Worm (Caenorhabditis elegans) whole organism, mixed stage, embryonic: ENCODE data around the gene lig-4.

Experiments
- blmp-1 ChIP-seq: fragments of 150-350 bp; optimal IDR thresholded peaks from 2 replicates; lab custom pipeline; 2014; ENCODE audit warnings: missing biosample characterization, missing genetic modification characterization
- ceh-83 ChIP-seq: fragments of 200-800 bp; sonication (Bioruptor generic); optimal IDR thresholded peaks from 2 replicates; lab custom pipeline; 2018; ENCODE audit warnings: mild to moderate bottlenecking, missing genetic modification characterization, missing compliant biosample characterization
- elt-3 ChIP-seq: fragments of 150-350 bp; optimal IDR thresholded peaks from 2 replicates; lab custom pipeline; 2014; ENCODE audit warnings: missing biosample characterization, missing genetic modification characterization
- lsy-2 ChIP-seq: fragments of 150-350 bp; optimal IDR thresholded peaks from 2 replicates; lab custom pipeline; 2014; ENCODE audit warnings: missing biosample characterization, missing genetic modification characterization
- nhr-12 ChIP-seq: fragments of 150-350 bp; optimal IDR thresholded peaks from 2 replicates; lab custom pipeline; 2014; ENCODE audit warnings: missing biosample characterization, missing genetic modification characterization
- nhr-237 ChIP-seq: fragments of 150-350 bp; optimal IDR thresholded peaks from 2 replicates; lab custom pipeline; 2014; ENCODE audit warnings: missing biosample characterization, missing genetic modification characterization
- nhr-76 ChIP-seq: sonication (generic microtip); optimal IDR thresholded peaks from 2 replicates; lab custom pipeline; 2017; ENCODE audit warnings: missing biosample characterization, missing genetic modification characterization
- sem-2 ChIP-seq: fragments of 200-800 bp; sonication (Bioruptor generic); optimal IDR thresholded peaks from 2 replicates; lab custom pipeline; 2018; ENCODE audit warnings: mild to moderate bottlenecking, missing genetic modification characterization, missing compliant biosample characterization
- snpc-4 ChIP-seq: fragments of 150-350 bp; optimal IDR thresholded peaks from 2 replicates; lab custom pipeline; 2014; ENCODE audit warnings: missing biosample characterization, missing genetic modification characterization
- sptf-1 ChIP-seq: sonication (generic microtip); optimal IDR thresholded peaks from 2 replicates; lab custom pipeline; 2017; ENCODE audit warnings: mild to moderate bottlenecking, missing genetic modification characterization, moderate library complexity, missing compliant biosample characterization
- unc-120 ChIP-seq: sonication (generic microtip); optimal IDR thresholded peaks from 2 replicates; lab custom pipeline; 2017; ENCODE audit warnings: missing genetic modification characterization, missing compliant biosample characterization; ENCODE audit not compliant: poor library complexity, severe bottlenecking
- unc-39 ChIP-seq: fragments of 150-350 bp; optimal IDR thresholded peaks from 2 replicates; lab custom pipeline; 2014; ENCODE audit warnings: missing biosample characterization, missing genetic modification characterization

- TF ChIP-seq sem-2 (no peak), nhr-12 (tag; lab: Kevin White, UChicago) (no peak), elt-3 (tag; lab: Kevin White, UChicago) (no peak), nhr-237 (tag; lab: Kevin White, UChicago) (no peak), unc-39 (tag; lab: Kevin White, UChicago) (no peak), unc-120 (no peak), blmp-1 (tag; lab: Kevin White, UChicago) (no peak), snpc-4 (tag; lab: Kevin White, UChicago) (no peak), sptf-1 (tag; lab: Kevin White, UChicago) (no peak), ceh-83 (GFP tag; lab: Kevin White, UChicago) (no peak), nhr-76 (tag; lab: Kevin White, UChicago) (no peak), lsy-2 (tag; lab: Kevin White, UChicago) (no peak)
Measured at ce11 chrIII:7552859-7553258, 31.6 kb downstream of the lig-4 start.
